Worm (Caenorhabditis elegans): ENCODE measurements around the gene tra-1.

- TF ChIP-seq egl-27 (tag; optimal IDR thresholded peaks at IDR 0.05) (no peak), ztf-4 (tag; optimal IDR thresholded peaks at IDR 0.05) (no peak), elt-1 (tag; optimal IDR thresholded peaks at IDR 0.05) (no peak), ama-1 (optimal IDR thresholded peaks at IDR 0.05) (no peak)
Observed at ce11 chrIII:11169680-11170079, 25.3 kb downstream of the tra-1 start.
